Worm (Caenorhabditis elegans): ENCODE data around the gene trx-1.

DNA sequence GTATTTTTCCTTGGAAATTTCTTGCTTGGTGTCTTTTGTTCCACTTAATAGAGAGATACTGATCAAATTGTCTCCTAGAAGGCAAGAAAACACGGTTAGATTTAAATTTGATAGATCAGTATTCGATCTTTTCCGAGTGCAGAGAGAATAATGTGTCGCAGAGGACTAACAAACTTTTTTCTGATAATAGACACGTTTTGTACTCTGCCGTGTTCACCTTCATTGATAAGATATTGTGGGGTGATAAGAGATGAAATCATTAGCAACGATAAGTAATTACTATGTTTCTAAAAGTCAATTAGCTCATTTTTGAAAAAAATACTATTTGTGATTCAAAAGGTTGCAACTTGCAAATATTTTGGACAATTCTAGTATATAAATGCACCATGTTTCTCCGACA lies 23.3 kb upstream of the trx-1 start:
- TF ChIP-seq him-1 (tag; optimal IDR thresholded peaks at IDR 0.05) (no peak), W03F9.2 (tag; optimal IDR thresholded peaks at IDR 0.05) (no peak)

Measured in whole organism, L4/young adult.